Worm (Caenorhabditis elegans) whole organism, mixed stage, embryonic: ENCODE data around the gene W02F12.8.

ENCODE experiments used
- ceh-39 ChIP-seq: fragments of 150-350 bp; optimal IDR thresholded peaks from 2 replicates; lab custom pipeline; 2014; ENCODE audit warnings: missing biosample characterization, missing genetic modification characterization
- elt-1 ChIP-seq: sonication (generic microtip); optimal IDR thresholded peaks from 2 replicates; lab custom pipeline; 2017; ENCODE audit warnings: missing genetic modification characterization, mild to moderate bottlenecking, missing compliant biosample characterization, antibody characterized with exemption, moderate library complexity, borderline replicate concordance; ENCODE audit not compliant: insufficient read depth
- lsy-2 ChIP-seq: fragments of 150-350 bp; optimal IDR thresholded peaks from 2 replicates; lab custom pipeline; 2014; ENCODE audit warnings: missing biosample characterization, missing genetic modification characterization
- nhr-237 ChIP-seq: fragments of 150-350 bp; optimal IDR thresholded peaks from 2 replicates; lab custom pipeline; 2014; ENCODE audit warnings: missing biosample characterization, missing genetic modification characterization
- nhr-76 ChIP-seq: sonication (generic microtip); optimal IDR thresholded peaks from 2 replicates; lab custom pipeline; 2017; ENCODE audit warnings: missing biosample characterization, missing genetic modification characterization
- unc-62 ChIP-seq: fragments of 150-350 bp; optimal IDR thresholded peaks from 2 replicates; lab custom pipeline; 2014; ENCODE audit warnings: missing biosample characterization, missing genetic modification reagents, missing genetic modification characterization

DNA sequence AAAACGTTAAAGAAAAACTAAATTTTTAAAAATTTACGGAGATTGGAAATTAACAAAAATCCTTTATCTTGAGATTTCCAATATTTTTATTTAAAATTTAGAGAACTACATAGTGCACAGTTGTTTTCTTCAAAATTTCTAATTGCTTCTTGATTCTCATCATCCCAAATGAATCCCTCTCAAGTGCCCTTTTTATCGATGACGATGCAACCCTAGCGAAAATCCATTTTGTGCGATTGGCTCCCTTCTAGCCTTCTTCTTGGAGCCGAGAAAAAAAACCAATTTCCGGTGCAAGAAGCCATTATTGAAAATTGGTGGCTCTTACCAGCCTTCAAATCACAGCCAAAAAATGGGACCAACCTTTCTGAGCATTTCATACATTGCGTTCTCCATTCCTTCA, 32.1 kb downstream of the W02F12.8 start:
- no peak for TF ChIP-seq nhr-237 (tag; lab: Kevin White, UChicago)
- TF ChIP-seq elt-1 = no peak
- TF ChIP-seq lsy-2 = no peak
- TF ChIP-seq unc-62 (GFP tag; lab: Kevin White, UChicago) = no peak
- TF ChIP-seq ceh-39 = no peak
- TF ChIP-seq nhr-76 (tag; lab: Kevin White, UChicago) = no peak
